Worm (Caenorhabditis elegans) whole organism, L4 larva: ENCODE measurements around the gene kvs-5.

Source experiments
- F26F4.8 ChIP-seq: fragments of 200-800 bp; sonication (Bioruptor generic); conservative IDR thresholded peaks from 2 replicates; pipeline ENCODE4 v1.3.6; 2022; ENCODE audit warnings: missing genetic modification characterization, missing compliant biosample characterization
- F37D6.2 ChIP-seq: sonication (generic microtip); optimal IDR thresholded peaks from 2 replicates; lab custom pipeline; 2016; ENCODE audit warnings: mild to moderate bottlenecking, missing genetic modification characterization, missing compliant biosample characterization
- F49E8.2 ChIP-seq: sonication (generic microtip); optimal IDR thresholded peaks from 2 replicates; lab custom pipeline; 2016; ENCODE audit warnings: missing compliant biosample characterization, mild to moderate bottlenecking, missing genetic modification characterization, borderline replicate concordance
- ZK337.2 ChIP-seq: fragments of 200-800 bp; sonication (Bioruptor generic); IDR thresholded peaks from 2 replicates; pipeline ENCODE4 v1.3.6; 2022; ENCODE audit warnings: missing genetic modification reagents, missing genetic modification characterization, missing compliant biosample characterization
- aha-1 ChIP-seq: fragments of 150-350 bp; peaks from one replicate; lab custom pipeline; 2014; ENCODE audit warnings: missing biosample characterization, missing genetic modification characterization
- ama-1 ChIP-seq: fragments of 150-350 bp; optimal IDR thresholded peaks from 2 replicates; lab custom pipeline; 2014; ENCODE audit warnings: inconsistent platforms, mixed read lengths
- arid-1 ChIP-seq: fragments of 200-800 bp; sonication (Bioruptor generic); conservative IDR thresholded peaks from 2 replicates; pipeline ENCODE4 v1.3.6; 2022; ENCODE audit warnings: missing genetic modification reagents, missing genetic modification characterization, missing compliant biosample characterization
- cey-2 ChIP-seq: sonication (generic microtip); optimal IDR thresholded peaks from 3 replicates; lab custom pipeline; 2017; ENCODE audit warnings: missing genetic modification characterization, mild to moderate bottlenecking, missing compliant biosample characterization, antibody characterized with exemption, borderline replicate concordance; ENCODE audit not compliant: insufficient read depth
- daf-12 ChIP-seq: fragments of 150-350 bp; optimal IDR thresholded peaks from 2 replicates; lab custom pipeline; 2014; ENCODE audit warnings: missing biosample characterization, missing genetic modification reagents, missing genetic modification characterization
- dmd-6 ChIP-seq: fragments of 200-800 bp; sonication (Bioruptor generic); IDR thresholded peaks from 2 replicates; pipeline ENCODE4 v1.3.6; 2022; ENCODE audit warnings: missing genetic modification reagents, missing genetic modification characterization, missing compliant biosample characterization
- dpl-1 ChIP-seq: fragments of 150-350 bp; optimal IDR thresholded peaks from 2 replicates; lab custom pipeline; 2014; ENCODE audit warnings: missing biosample characterization, missing genetic modification reagents, missing genetic modification characterization
- dve-1 ChIP-seq: sonication (generic microtip); optimal IDR thresholded peaks from 2 replicates; lab custom pipeline; 2017; ENCODE audit warnings: antibody characterized with exemption, mild to moderate bottlenecking, missing genetic modification characterization, missing compliant biosample characterization; ENCODE audit not compliant: insufficient read depth
- fkh-10 ChIP-seq: fragments of 150-350 bp; optimal IDR thresholded peaks from 2 replicates; lab custom pipeline; 2014; ENCODE audit warnings: missing biosample characterization, missing genetic modification reagents, missing genetic modification characterization
- hif-1 ChIP-seq, 2 experiments: sonication (generic microtip); optimal IDR thresholded peaks; 2 replicates each; lab custom pipeline; 2016 to 2017; ENCODE audit warnings: missing compliant biosample characterization in 2 of 2, missing genetic modification characterization in 2 of 2, missing genetic modification reagents in 2 of 2, missing genotype in 2 of 2, mild to moderate bottlenecking in 1 of 2
- hlh-11 ChIP-seq: fragments of 200-800 bp; sonication (Bioruptor generic); optimal IDR thresholded peaks from 2 replicates; lab custom pipeline; 2018; ENCODE audit warnings: mild to moderate bottlenecking, missing genetic modification characterization, missing compliant biosample characterization
- hlh-30 ChIP-seq: sonication (generic microtip); optimal IDR thresholded peaks from 2 replicates; lab custom pipeline; 2017; ENCODE audit warnings: antibody characterized with exemption, mild to moderate bottlenecking, missing genetic modification characterization, missing compliant biosample characterization; ENCODE audit not compliant: insufficient read depth
- hmg-1.1 ChIP-seq: fragments of 200-800 bp; sonication (Bioruptor generic); IDR thresholded peaks from 2 replicates; pipeline ENCODE4 v1.3.6; 2022; ENCODE audit warnings: missing genetic modification reagents, missing genetic modification characterization, missing compliant biosample characterization
- lin-13 ChIP-seq: fragments of 150-350 bp; optimal IDR thresholded peaks from 2 replicates; lab custom pipeline; 2014; ENCODE audit warnings: missing biosample characterization, missing genetic modification reagents, missing genetic modification characterization
- lin-15B ChIP-seq: fragments of 150-350 bp; sonication (generic microtip); optimal IDR thresholded peaks from 3 replicates; lab custom pipeline; 2014; ENCODE audit warnings: missing biosample characterization, missing genetic modification characterization
- lin-29 ChIP-seq: fragments of 200-800 bp; sonication (Bioruptor generic); IDR thresholded peaks from 2 replicates; pipeline ENCODE4 v1.3.6; 2022; ENCODE audit warnings: missing genetic modification reagents, missing genetic modification characterization, missing compliant biosample characterization
- lin-38 ChIP-seq: fragments of 200-800 bp; sonication (Bioruptor generic); IDR thresholded peaks from 2 replicates; pipeline ENCODE4 v1.3.6; 2022; ENCODE audit warnings: missing genetic modification reagents, missing genetic modification characterization, missing compliant biosample characterization
- lir-3 ChIP-seq: sonication (generic microtip); optimal IDR thresholded peaks from 2 replicates; lab custom pipeline; 2016; ENCODE audit warnings: mild to moderate bottlenecking, missing genetic modification characterization, missing compliant biosample characterization
- lsy-2 ChIP-seq, 2 experiments: fragments of 150-350 bp in 1 of 2; sonication (generic microtip) in 1 of 2; optimal IDR thresholded peaks; 2 replicates each; lab custom pipeline; 2014 to 2017; ENCODE audit warnings: missing biosample characterization in 2 of 2, missing genetic modification characterization in 2 of 2
- madf-5 ChIP-seq, 2 experiments: fragments of 200-800 bp; sonication (Bioruptor generic); IDR thresholded peaks; 2 replicates each; pipeline ENCODE4 v1.3.6; 2022; ENCODE audit warnings: missing compliant biosample characterization in 2 of 2, missing genetic modification characterization in 2 of 2
- mep-1 ChIP-seq: fragments of 150-350 bp; sonication (generic microtip); optimal IDR thresholded peaks from 3 replicates; lab custom pipeline; 2014; ENCODE audit warnings: missing biosample characterization, missing genetic modification characterization
- mes-2 ChIP-seq: sonication (generic microtip); optimal IDR thresholded peaks from 2 replicates; lab custom pipeline; 2016; ENCODE audit warnings: missing genotype, mild to moderate bottlenecking, missing genetic modification characterization, missing compliant biosample characterization; ENCODE audit not compliant: poor library complexity, severe bottlenecking
- nhr-10 ChIP-seq: fragments of 150-350 bp; optimal IDR thresholded peaks from 2 replicates; lab custom pipeline; 2014; ENCODE audit warnings: missing biosample characterization, missing genetic modification characterization
- nhr-102 ChIP-seq: sonication (generic microtip); optimal IDR thresholded peaks from 2 replicates; lab custom pipeline; 2016; ENCODE audit warnings: mild to moderate bottlenecking, missing genetic modification characterization, moderate library complexity, missing compliant biosample characterization
- nhr-28 ChIP-seq: fragments of 150-350 bp; optimal IDR thresholded peaks from 2 replicates; lab custom pipeline; 2014; ENCODE audit warnings: missing biosample characterization, missing genetic modification characterization
- nhr-42 ChIP-seq: fragments of 200-800 bp; sonication (Bioruptor generic); IDR thresholded peaks from 2 replicates; pipeline ENCODE4 v1.3.6; 2022; ENCODE audit warnings: missing genetic modification characterization, missing compliant biosample characterization
- nhr-48 ChIP-seq: sonication (generic microtip); optimal IDR thresholded peaks from 2 replicates; lab custom pipeline; 2016; ENCODE audit warnings: mild to moderate bottlenecking, missing genetic modification characterization, missing compliant biosample characterization
- nhr-77 ChIP-seq: fragments of 150-350 bp; optimal IDR thresholded peaks from 2 replicates; lab custom pipeline; 2014; ENCODE audit warnings: missing biosample characterization, missing genetic modification characterization
- pha-4 ChIP-seq, 2 experiments: fragments of 150-350 bp in 1 of 2; fragments of 200-800 bp in 1 of 2; sonication (Bioruptor generic) in 1 of 2; IDR thresholded peaks in 1 of 2; optimal IDR thresholded peaks in 1 of 2; 2 replicates each; pipeline versions ENCODE4 v1.3.6 to Lab custom; 2014 to 2022; ENCODE audit warnings: missing genetic modification characterization in 2 of 2, missing genetic modification reagents in 2 of 2, missing biosample characterization in 1 of 2, missing compliant biosample characterization in 1 of 2
- rbr-2 ChIP-seq: sonication (generic microtip); optimal IDR thresholded peaks from 2 replicates; lab custom pipeline; 2016; ENCODE audit warnings: missing genotype, missing genetic modification characterization, missing compliant biosample characterization
- sdz-12 ChIP-seq: fragments of 200-800 bp; sonication (Bioruptor generic); optimal IDR thresholded peaks from 2 replicates; lab custom pipeline; 2018; ENCODE audit warnings: mild to moderate bottlenecking, missing genetic modification characterization, missing compliant biosample characterization
- spr-1 ChIP-seq: sonication (generic microtip); optimal IDR thresholded peaks from 2 replicates; lab custom pipeline; 2016; ENCODE audit warnings: mild to moderate bottlenecking, missing genetic modification characterization, missing compliant biosample characterization
- unc-130 ChIP-seq: sonication (generic microtip); optimal IDR thresholded peaks from 2 replicates; lab custom pipeline; 2016; ENCODE audit warnings: missing genetic modification reagents, missing genetic modification characterization, missing compliant biosample characterization
- zfp-2 ChIP-seq: sonication (generic microtip); optimal IDR thresholded peaks from 2 replicates; lab custom pipeline; 2016; ENCODE audit warnings: mild to moderate bottlenecking, missing genetic modification characterization, missing compliant biosample characterization
- zfp-3 ChIP-seq: fragments of 200-800 bp; sonication (Bioruptor generic); conservative IDR thresholded peaks from 2 replicates; pipeline ENCODE4 v1.3.6; 2022; ENCODE audit warnings: missing genetic modification reagents, missing genetic modification characterization, missing compliant biosample characterization

The kvs-5 gene

DNA sequence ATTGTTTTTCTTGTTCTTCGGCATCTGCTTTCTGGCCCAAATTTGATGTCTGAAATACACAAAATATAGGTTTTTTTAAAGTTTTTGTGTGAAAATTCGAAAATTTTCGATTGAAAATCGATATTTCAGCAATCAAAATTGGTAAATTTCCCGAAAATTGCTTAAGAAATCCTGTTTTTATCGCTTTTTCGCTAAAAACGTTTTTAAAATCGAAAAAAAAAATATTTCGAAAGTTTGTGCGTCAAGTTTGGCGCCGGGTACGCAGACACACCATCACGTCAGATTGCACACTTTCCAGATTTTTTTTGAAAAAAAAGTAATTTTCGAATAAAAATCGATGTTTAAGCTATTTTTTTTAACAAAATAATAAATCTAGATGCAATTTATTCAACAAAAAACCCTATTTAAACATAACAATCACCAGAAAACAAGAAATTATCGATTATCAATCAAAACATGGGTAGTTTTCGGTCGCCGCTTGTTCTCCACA is 58.9 kb downstream of the kvs-5 start, which contains the start of gene skr-18:
Gene skr-18 (minus strand): TSS at position 51 of the 490 bp plus-strand sequence.
- peak; percentile 65 for TF ChIP-seq lin-38 (GFP tag; lab: Robert Waterston, UW)
- TF ChIP-seq arid-1 (GFP tag; lab: Robert Waterston, UW) = peak; percentile 47; the same call in 1 of the 2 replicates
- no peak for TF ChIP-seq madf-5 (GFP tag; IDR thresholded peaks at IDR 0.05; lab: Robert Waterston, UW)

DNA sequence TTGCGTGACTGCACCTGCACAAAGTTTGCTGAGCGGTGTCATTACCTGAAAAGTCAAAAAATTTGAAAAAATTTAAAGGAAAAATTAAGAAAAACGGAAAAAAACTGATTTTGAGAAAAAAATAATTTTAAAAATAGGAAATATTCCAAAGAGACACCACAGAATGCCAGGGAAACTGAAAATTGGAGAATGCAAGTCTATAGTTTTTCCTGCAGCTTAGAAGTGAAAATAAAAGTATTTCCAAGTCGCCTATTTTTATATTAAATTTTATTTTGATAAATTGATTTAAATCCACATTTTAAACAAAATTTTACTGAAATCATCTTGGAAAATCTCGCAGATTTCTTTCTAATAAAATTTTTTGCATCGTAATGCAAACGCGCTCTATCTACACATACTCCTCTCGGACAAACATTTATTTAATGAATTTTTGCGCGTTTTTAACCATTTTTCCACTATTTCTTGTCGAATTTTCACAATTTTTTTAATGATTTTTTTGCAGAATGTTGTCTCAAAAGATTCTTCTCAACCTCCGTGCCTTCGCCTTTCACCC is 60.0 kb downstream of the kvs-5 start, which contains the start of the genes F56B3.11 and ech-5:
Gene F56B3.11 (minus strand): TSS at position 51 of the 553 bp plus-strand sequence.
Gene ech-5 (plus strand): TSS at position 503 of the 553 bp plus-strand sequence.
- TF ChIP-seq mes-2 (peak; percentile 72), nhr-28 (tag; lab: Kevin White, UChicago) (peak; percentile 7), aha-1 (tag; lab: Kevin White, UChicago) (peak; percentile 81), daf-12 (no peak), mep-1 (tag; lab: Kevin White, UChicago) (peak; percentile 88), lin-29 (GFP tag; lab: Robert Waterston, UW) (no peak), dpl-1 (peak; percentile 76), lin-13 (GFP tag; lab: Kevin White, UChicago) (peak; percentile 1), hmg-1.1 (GFP tag; lab: Robert Waterston, UW) (peak; percentile 69), zfp-2 (tag; lab: Kevin White, UChicago) (peak; percentile 61), lir-3 (tag; lab: Kevin White, UChicago) (peak; percentile 43), nhr-102 (peak; percentile 19), unc-130 (peak; percentile 77), lin-38 (GFP tag; lab: Robert Waterston, UW) (peak; percentile 96), hif-1 (tag; optimal IDR thresholded peaks at IDR 0.05; lab: Kevin White, UChicago) (peak in 1 of 2 experiments; percentile 91), nhr-42 (no peak; the same call in 1 of the 2 replicates), nhr-48 (peak; percentile 9), dmd-6 (GFP tag; lab: Robert Waterston, UW) (no peak; the same call in 1 of the 2 replicates), hlh-30 (tag; lab: Kevin White, UChicago) (peak; percentile 36), lsy-2 (tag; optimal IDR thresholded peaks at IDR 0.05; lab: Kevin White, UChicago) (peak in 1 of 2 experiments; percentile 81), nhr-10 (tag; lab: Kevin White, UChicago) (no peak), cey-2 (tag; lab: Kevin White, UChicago) (no peak), ZK337.2 (no peak), dve-1 (peak; percentile 72), spr-1 (peak; percentile 14), sdz-12 (GFP tag; lab: Kevin White, UChicago) (peak; percentile 40), F49E8.2 (tag; lab: Kevin White, UChicago) (peak; percentile 1), rbr-2 (tag; lab: Kevin White, UChicago) (peak; percentile 74), nhr-77 (tag; lab: Kevin White, UChicago) (peak; percentile 32), lin-15B (tag; lab: Kevin White, UChicago) (peak; percentile 69), pha-4 (GFP tag; IDR thresholded peaks at IDR 0.05; lab: Robert Waterston, UW) (no peak; the same call in 1 of the 2 replicates), pha-4 (tag; optimal IDR thresholded peaks at IDR 0.05; lab: Kevin White, UChicago) (no peak), ama-1 (lab: Kevin White, UChicago) (no peak), F37D6.2 (tag; lab: Kevin White, UChicago) (peak; percentile 54), F26F4.8 (no peak), zfp-3 (0 out of 2 replicates have a peak, but pooled peaks have one; percentile 49), fkh-10 (GFP tag; lab: Kevin White, UChicago) (peak; percentile 5), hlh-11 (tag; lab: Kevin White, UChicago) (peak; percentile 41)
